Fruit fly (Drosophila melanogaster) whole organism, embryonic: ENCODE results near the gene CG42728.

Source experiments
- Antp ChIP-seq: fragments of 200-800 bp; sonication (Bioruptor generic); optimal IDR thresholded peaks from 3 replicates; lab custom pipeline; 2016; ENCODE audit warnings: missing biosample characterization, missing genetic modification characterization
- CG1024 ChIP-seq: fragments of 200-800 bp; sonication (Bioruptor generic); IDR thresholded peaks from 2 replicates; pipeline ENCODE4 v1.3.6; 2022; ENCODE audit warnings: missing biosample characterization, missing genetic modification characterization
- CG10366 ChIP-seq: fragments of 200-800 bp; sonication (Bioruptor generic); IDR thresholded peaks from 2 replicates; pipeline ENCODE4 v1.3.6; 2022; ENCODE audit warnings: missing biosample characterization, missing genetic modification characterization
- CG11093 ChIP-seq: fragments of 200-800 bp; sonication (Bioruptor generic); IDR thresholded peaks from 3 replicates; pipeline ENCODE4 v1.3.6; 2022; ENCODE audit warnings: missing biosample characterization, missing genetic modification characterization
- CG11456 ChIP-seq: fragments of 200-800 bp; sonication (Bioruptor generic); IDR thresholded peaks from 3 replicates; pipeline ENCODE4 v1.3.6; 2022; ENCODE audit warnings: missing biosample characterization, missing genetic modification characterization
- CG12299 ChIP-seq: fragments of 200-800 bp; sonication (Bioruptor generic); optimal IDR thresholded peaks from 2 replicates; lab custom pipeline; 2018; ENCODE audit warnings: missing biosample characterization, mild to moderate bottlenecking, missing genetic modification characterization
- CG12744 ChIP-seq: fragments of 200-800 bp; sonication (Bioruptor generic); optimal IDR thresholded peaks from 2 replicates; lab custom pipeline; 2016; ENCODE audit warnings: missing biosample characterization, missing genetic modification characterization
- CG13287 ChIP-seq: fragments of 200-800 bp; sonication (Bioruptor generic); IDR thresholded peaks from 2 replicates; pipeline ENCODE4 v1.3.6; 2022; ENCODE audit warnings: missing biosample characterization, missing genetic modification characterization; ENCODE audit not compliant: partially characterized antibody
- CG14965 ChIP-seq: fragments of 200-800 bp; sonication (Bioruptor generic); optimal IDR thresholded peaks from 2 replicates; lab custom pipeline; 2016; ENCODE audit warnings: missing biosample characterization, missing genetic modification characterization, borderline replicate concordance
- CG15073 ChIP-seq: fragments of 200-800 bp; sonication (Bioruptor generic); optimal IDR thresholded peaks from 2 replicates; lab custom pipeline; 2016; ENCODE audit warnings: missing biosample characterization, missing genetic modification characterization
- CG15269 ChIP-seq: fragments of 200-800 bp; sonication (Bioruptor generic); optimal IDR thresholded peaks from 2 replicates; lab custom pipeline; 2018; ENCODE audit warnings: missing biosample characterization, mild to moderate bottlenecking, missing genetic modification characterization, moderate library complexity
- CG2199 ChIP-seq: fragments of 200-800 bp; sonication (Bioruptor generic); IDR thresholded peaks from 3 replicates; pipeline ENCODE4 v1.3.6; 2022; ENCODE audit warnings: missing biosample characterization, missing genetic modification characterization
- CG3065 ChIP-seq: fragments of 200-800 bp; sonication (Bioruptor generic); optimal IDR thresholded peaks from 2 replicates; lab custom pipeline; 2016; ENCODE audit warnings: missing biosample characterization, missing genetic modification characterization
- CG31441 ChIP-seq: fragments of 200-800 bp; sonication (Bioruptor generic); IDR thresholded peaks from 2 replicates; pipeline ENCODE4 v1.3.6; 2022; ENCODE audit warnings: missing biosample characterization, missing genetic modification characterization
- CG3847 ChIP-seq: fragments of 200-800 bp; sonication (Bioruptor generic); IDR thresholded peaks from 2 replicates; pipeline ENCODE4 v1.3.6; 2022; ENCODE audit warnings: missing biosample characterization, missing genetic modification characterization
- CG4360 ChIP-seq: fragments of 200-800 bp; sonication (Bioruptor generic); IDR thresholded peaks from 2 replicates; pipeline ENCODE4 v1.3.6; 2022; ENCODE audit warnings: missing biosample characterization, missing genetic modification characterization
- CG5245 ChIP-seq: fragments of 200-800 bp; sonication (Bioruptor generic); optimal IDR thresholded peaks from 3 replicates; lab custom pipeline; 2016; ENCODE audit warnings: missing biosample characterization, missing genetic modification characterization
- CG5953 ChIP-seq: fragments of 200-800 bp; sonication (Bioruptor generic); IDR thresholded peaks from 2 replicates; pipeline ENCODE4 v1.3.6; 2022; ENCODE audit warnings: missing biosample characterization, missing genetic modification characterization
- CG6254 ChIP-seq: fragments of 200-800 bp; sonication (Bioruptor generic); optimal IDR thresholded peaks from 3 replicates; lab custom pipeline; 2017; ENCODE audit warnings: mild to moderate bottlenecking, missing biosample characterization, missing genetic modification reagents, missing genetic modification characterization
- CG6765 ChIP-seq: fragments of 200-800 bp; sonication (Bioruptor generic); optimal IDR thresholded peaks from 3 replicates; lab custom pipeline; 2017; ENCODE audit warnings: missing biosample characterization, mild to moderate bottlenecking, missing genetic modification characterization
- CG7271 ChIP-seq: fragments of 200-800 bp; sonication (Bioruptor generic); optimal IDR thresholded peaks from 2 replicates; lab custom pipeline; 2018; ENCODE audit warnings: missing biosample characterization, mild to moderate bottlenecking, missing genetic modification characterization, moderate library complexity
- CG8359 ChIP-seq: fragments of 200-800 bp; sonication (Bioruptor generic); optimal IDR thresholded peaks from 2 replicates; lab custom pipeline; 2017; ENCODE audit warnings: missing biosample characterization, mild to moderate bottlenecking, missing genetic modification characterization, borderline replicate concordance
- Hand ChIP-seq: fragments of 200-800 bp; sonication (Bioruptor generic); optimal IDR thresholded peaks from 2 replicates; lab custom pipeline; 2017; ENCODE audit warnings: mild to moderate bottlenecking, missing biosample characterization, missing genetic modification reagents, missing genetic modification characterization
- Hey ChIP-seq: fragments of 200-800 bp; sonication (Bioruptor generic); optimal IDR thresholded peaks from 3 replicates; lab custom pipeline; 2018; ENCODE audit warnings: missing biosample characterization, mild to moderate bottlenecking, missing genetic modification characterization
- Hr39 ChIP-seq: fragments of >200 bp; optimal IDR thresholded peaks from 2 replicates; lab custom pipeline; 2017
- Lhr ChIP-seq: fragments of 200-800 bp; sonication (Bioruptor generic); optimal IDR thresholded peaks from 3 replicates; lab custom pipeline; 2017; ENCODE audit warnings: mild to moderate bottlenecking, missing biosample characterization, missing genetic modification reagents, missing genetic modification characterization
- MESR4 ChIP-seq: fragments of 200-800 bp; sonication (Bioruptor generic); optimal IDR thresholded peaks from 2 replicates; lab custom pipeline; 2018; ENCODE audit warnings: missing biosample characterization, mild to moderate bottlenecking, missing genetic modification characterization, moderate library complexity
- Mes4 ChIP-seq: fragments of 200-800 bp; sonication (Bioruptor generic); optimal IDR thresholded peaks from 2 replicates; lab custom pipeline; 2016; ENCODE audit warnings: missing biosample characterization, missing genetic modification characterization
- Mrtf ChIP-seq: fragments of 200-800 bp; sonication (Bioruptor generic); IDR thresholded peaks from 3 replicates; pipeline ENCODE4 v1.3.6; 2022; ENCODE audit warnings: missing biosample characterization, missing genetic modification characterization
- Neu2 ChIP-seq: fragments of 200-800 bp; sonication (Bioruptor generic); optimal IDR thresholded peaks from 3 replicates; lab custom pipeline; 2016; ENCODE audit warnings: missing biosample characterization, missing genetic modification characterization, borderline replicate concordance
- Scr ChIP-seq: fragments of 200-800 bp; sonication (Bioruptor generic); IDR thresholded peaks from 2 replicates; pipeline ENCODE4 v1.3.6; 2022; ENCODE audit warnings: missing biosample characterization, missing genetic modification characterization; ENCODE audit not compliant: partially characterized antibody
- cg ChIP-seq: fragments of 200-800 bp; sonication (Bioruptor generic); optimal IDR thresholded peaks from 3 replicates; lab custom pipeline; 2019; ENCODE audit warnings: missing biosample characterization, mild to moderate bottlenecking, missing genetic modification characterization, moderate library complexity
- ci ChIP-seq: fragments of 200-800 bp; sonication (Bioruptor generic); IDR thresholded peaks from 3 replicates; pipeline ENCODE4 v1.3.6; 2022; ENCODE audit warnings: missing biosample characterization, missing genetic modification characterization
- da ChIP-seq: fragments of 200-800 bp; sonication (Bioruptor generic); optimal IDR thresholded peaks from 2 replicates; lab custom pipeline; 2016; ENCODE audit warnings: missing biosample characterization, missing genetic modification characterization
- dysf ChIP-seq: fragments of 200-800 bp; sonication (Bioruptor generic); IDR thresholded peaks from 3 replicates; pipeline ENCODE4 v1.3.6; 2022; ENCODE audit warnings: missing biosample characterization, missing genetic modification characterization
- eve ChIP-seq, 2 experiments: fragments of >200 bp; optimal IDR thresholded peaks; 2 replicates each; lab custom pipeline; 2017; ENCODE audit warnings: missing biosample characterization in 2 of 2, missing genetic modification characterization in 2 of 2
- fu2 ChIP-seq: fragments of 200-800 bp; sonication (Bioruptor generic); optimal IDR thresholded peaks from 2 replicates; lab custom pipeline; 2016; ENCODE audit warnings: missing biosample characterization, missing genetic modification characterization
- gsb ChIP-seq: fragments of 200-800 bp; sonication (Bioruptor generic); IDR thresholded peaks from 2 replicates; pipeline ENCODE4 v1.3.6; 2022; ENCODE audit warnings: missing biosample characterization, missing genetic modification characterization
- hb ChIP-seq: fragments of 200-800 bp; sonication (Bioruptor generic); IDR thresholded peaks from 3 replicates; pipeline ENCODE4 v1.3.6; 2022; ENCODE audit warnings: missing biosample characterization, missing genetic modification characterization; ENCODE audit not compliant: partially characterized antibody
- lbe ChIP-seq: fragments of 200-800 bp; sonication (Bioruptor generic); optimal IDR thresholded peaks from 2 replicates; lab custom pipeline; 2016; ENCODE audit warnings: missing biosample characterization, mild to moderate bottlenecking, missing genetic modification characterization
- lov ChIP-seq, 2 experiments: fragments of 200-800 bp in 1 of 2; fragments of >200 bp in 1 of 2; sonication (Bioruptor generic) in 1 of 2; IDR thresholded peaks in 1 of 2; optimal IDR thresholded peaks in 1 of 2; 2 replicates in 1 of 2; 3 replicates in 1 of 2; pipeline versions ENCODE4 v1.3.6 to Lab custom; 2017 to 2022; ENCODE audit warnings: missing biosample characterization in 1 of 2, missing genetic modification characterization in 1 of 2
- luna ChIP-seq: fragments of 200-800 bp; sonication (Bioruptor generic); optimal IDR thresholded peaks from 2 replicates; lab custom pipeline; 2016; ENCODE audit warnings: missing biosample characterization, missing genetic modification characterization
- mam ChIP-seq: fragments of 200-800 bp; sonication (Bioruptor generic); optimal IDR thresholded peaks from 3 replicates; lab custom pipeline; 2016; ENCODE audit warnings: missing biosample characterization, missing genetic modification characterization
- pb ChIP-seq: fragments of 200-800 bp; sonication (Bioruptor generic); optimal IDR thresholded peaks from 3 replicates; lab custom pipeline; 2016; ENCODE audit warnings: missing biosample characterization, missing genetic modification characterization
- sens-2 ChIP-seq: fragments of 200-800 bp; sonication (Bioruptor generic); IDR thresholded peaks from 2 replicates; pipeline ENCODE4 v1.3.6; 2022; ENCODE audit warnings: missing biosample characterization, missing genetic modification characterization
- sim ChIP-seq: fragments of 200-800 bp; sonication (Bioruptor generic); IDR thresholded peaks from 2 replicates; pipeline ENCODE4 v1.3.6; 2022; ENCODE audit warnings: missing biosample characterization, missing genetic modification characterization
- sna ChIP-seq: fragments of 200-800 bp; sonication (Bioruptor generic); IDR thresholded peaks from 2 replicates; pipeline ENCODE4 v1.3.6; 2022; ENCODE audit warnings: missing biosample characterization, missing genetic modification characterization; ENCODE audit not compliant: partially characterized antibody
- sob ChIP-seq: fragments of 200-800 bp; sonication (Bioruptor generic); IDR thresholded peaks from 2 replicates; pipeline ENCODE4 v1.3.6; 2022; ENCODE audit warnings: missing biosample characterization, missing genetic modification characterization
- z ChIP-seq: fragments of 200-800 bp; sonication (Bioruptor generic); IDR thresholded peaks from 3 replicates; pipeline ENCODE4 v1.3.6; 2022; ENCODE audit warnings: missing biosample characterization, missing genetic modification characterization

CG42728 gene

DNA sequence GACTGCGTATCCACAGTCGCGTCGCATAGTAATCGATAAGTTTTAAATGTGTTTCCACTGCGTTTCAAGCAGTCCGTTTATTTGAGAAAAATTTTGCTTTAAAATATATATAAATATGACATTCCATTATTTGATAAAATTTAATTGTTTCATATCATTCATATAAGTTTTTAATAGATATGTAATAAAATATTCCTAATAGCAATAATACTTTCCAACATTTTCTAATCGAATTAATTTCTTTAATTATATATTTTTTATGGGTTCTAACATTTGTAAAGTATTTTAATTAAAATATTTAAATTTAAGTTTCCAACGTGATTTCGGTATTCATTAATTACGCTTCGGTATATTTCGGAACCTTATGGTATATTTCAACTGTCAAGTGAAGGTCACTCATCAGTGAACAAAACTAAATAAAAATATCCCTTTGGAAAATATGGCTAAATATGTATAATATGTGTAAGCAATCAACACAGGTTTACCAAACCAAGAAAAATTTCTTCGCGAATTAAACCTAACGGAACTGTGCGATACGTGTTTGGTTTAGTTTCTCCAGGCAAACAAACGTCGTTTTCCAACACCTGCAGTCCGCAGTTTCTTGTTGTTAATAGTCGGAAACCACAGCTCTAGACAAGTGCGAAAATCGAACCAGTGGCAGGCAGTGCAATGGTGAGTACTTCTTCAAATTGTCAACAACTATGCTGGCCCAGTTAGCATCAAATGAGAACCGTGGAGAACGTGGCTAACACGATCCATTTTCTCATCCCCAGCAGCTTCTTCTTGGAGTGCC lies 35.3 kb upstream of the CG42728 start, which contains the start of the genes CG7739 and SCCRO (continued):
- TF ChIP-seq Hand (GFP tag; lab: Kevin White, UChicago) (peak; percentile 4), CG6765 (GFP tag; lab: Kevin White, UChicago) (no peak), CG8359 (GFP tag; lab: Kevin White, UChicago) (no peak), CG10366 (GFP tag; lab: Robert Waterston, UW) (peak; percentile 70), CG1024 (peak; percentile 62; the same call in 1 of the 2 replicates), CG3847 (peak; percentile 53), ci (peak; percentile 66; the same call in 2 of the 3 replicates), CG5245 (peak; percentile 44), Scr (GFP tag; lab: Robert Waterston, UW) (peak; percentile 66), gsb (no peak), sob (GFP tag; lab: Robert Waterston, UW) (peak; percentile 70), CG5953 (GFP tag; lab: Robert Waterston, UW) (no peak), Neu2 (no peak), CG11456 (no peak; the same call in 1 of the 3 replicates), CG12299 (tag; lab: Kevin White, UChicago) (peak; percentile 22), Antp (GFP tag; lab: Kevin White, UChicago) (peak; percentile 26), Mes4 (GFP tag; lab: Kevin White, UChicago) (peak; percentile 4), da (GFP tag; lab: Kevin White, UChicago) (no peak), Lhr (GFP tag; lab: Kevin White, UChicago) (no peak), sna (GFP tag; lab: Robert Waterston, UW) (0 out of 2 replicates have a peak, but pooled peaks have one; percentile 48), MESR4 (GFP tag; lab: Kevin White, UChicago) (peak; percentile 92), hb (GFP tag; lab: Robert Waterston, UW) (no peak), CG31441 (GFP tag; lab: Robert Waterston, UW) (peak; percentile 81), CG7271 (tag; lab: Kevin White, UChicago) (no peak), CG15073 (GFP tag; lab: Kevin White, UChicago) (peak; percentile 96), lov (optimal IDR thresholded peaks at IDR 0.05; lab: Kevin White, UChicago) (no peak), lov (GFP tag; IDR thresholded peaks at IDR 0.05; lab: Robert Waterston, UW) (peak; percentile 35; the same call in 1 of the 3 replicates), CG11093 (no peak), mam (GFP tag; lab: Kevin White, UChicago) (peak; percentile 42), luna (GFP tag; lab: Kevin White, UChicago) (no peak), CG14965 (no peak), CG4360 (GFP tag; lab: Robert Waterston, UW) (peak; percentile 56; the same call in 1 of the 2 replicates), CG3065 (GFP tag; lab: Kevin White, UChicago) (no peak), z (GFP tag; lab: Robert Waterston, UW) (no peak), eve (GFP tag; optimal IDR thresholded peaks at IDR 0.05; lab: Kevin White, UChicago) (no peak), cg (no peak), CG15269 (tag; lab: Kevin White, UChicago) (peak; percentile 76), dysf (peak; percentile 70; the same call in 2 of the 3 replicates), CG2199 (GFP tag; lab: Robert Waterston, UW) (no peak), Hr39 (lab: Kevin White, UChicago) (no peak), fu2 (GFP tag; lab: Kevin White, UChicago) (peak; percentile 14), sim (GFP tag; lab: Robert Waterston, UW) (no peak), lbe (GFP tag; lab: Kevin White, UChicago) (no peak), sens-2 (GFP tag; lab: Robert Waterston, UW) (no peak), CG13287 (peak; percentile 76), CG6254 (GFP tag; lab: Kevin White, UChicago) (no peak), Mrtf (GFP tag; lab: Robert Waterston, UW) (no peak), pb (GFP tag; lab: Kevin White, UChicago) (no peak), Hey (tag; lab: Kevin White, UChicago) (no peak), CG12744 (no peak)
